Worm (Caenorhabditis elegans): ENCODE measurements around the gene C01G10.7.
A peak's percentile ranks its signal among the peaks of the same experiment; 100 is the strongest.

Gene C01G10.7

DNA sequence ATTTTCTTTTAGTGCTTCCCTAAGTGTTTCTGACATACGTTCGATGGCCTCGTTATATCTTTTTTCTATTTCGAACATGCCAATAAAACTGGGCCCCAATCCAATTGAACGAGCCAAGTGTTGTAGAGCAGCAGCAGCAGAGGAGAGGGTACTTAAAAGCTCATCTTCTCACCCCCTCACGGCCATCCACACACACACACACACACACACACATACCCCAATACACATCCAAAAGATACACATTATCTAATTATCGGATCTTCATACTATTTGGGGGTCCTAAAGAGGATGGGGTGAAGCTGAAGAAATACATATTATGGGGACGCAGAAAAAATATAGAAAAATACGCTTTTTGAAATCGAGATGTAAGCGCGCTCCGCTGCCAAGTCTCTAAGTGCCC lies 12.8 kb upstream of the C01G10.7 start:
- peak; percentile 78 for TF ChIP-seq egl-5 (tag; optimal IDR thresholded peaks at IDR 0.05)
- TF ChIP-seq nfya-1 (tag; optimal IDR thresholded peaks at IDR 0.05; ENCODE audit: insufficient read depth): peak; percentile 6
- no peak for TF ChIP-seq ama-1 (optimal IDR thresholded peaks at IDR 0.05)

DNA sequence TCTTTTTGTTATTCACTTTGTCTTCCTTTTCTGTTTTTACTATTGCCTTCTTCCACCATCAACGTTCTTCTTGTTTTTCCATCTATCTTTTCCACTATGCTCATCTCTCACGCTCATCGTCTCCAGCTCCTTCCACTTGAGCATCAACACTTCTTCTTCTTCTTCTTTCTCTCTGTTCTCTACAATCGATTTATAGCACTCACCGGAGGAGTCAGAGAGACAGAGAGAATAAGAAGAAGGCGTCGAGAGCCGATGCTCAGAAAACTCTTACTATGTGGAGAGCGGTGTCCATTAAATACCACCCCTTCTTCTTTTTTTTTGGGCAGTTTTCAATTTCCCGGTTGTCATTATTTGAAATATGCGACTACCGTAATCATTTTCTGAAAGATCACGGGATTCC lies 10.6 kb upstream of the C01G10.7 start:
- TF ChIP-seq lin-39 (tag; optimal IDR thresholded peaks at IDR 0.05) (peak; percentile 78), egl-5 (tag; optimal IDR thresholded peaks at IDR 0.05) (peak; percentile 19), fkh-10 (GFP tag; optimal IDR thresholded peaks at IDR 0.05) (peak; percentile 26), ama-1 (optimal IDR thresholded peaks at IDR 0.05) (no peak), nhr-12 (tag; optimal IDR thresholded peaks at IDR 0.05) (no peak), nfya-1 (tag; optimal IDR thresholded peaks at IDR 0.05; ENCODE audit: insufficient read depth) (peak; percentile 51), lin-15B (tag; optimal IDR thresholded peaks at IDR 0.05) (peak; percentile 30), unc-62 (GFP tag; optimal IDR thresholded peaks at IDR 0.05) (no peak)

DNA sequence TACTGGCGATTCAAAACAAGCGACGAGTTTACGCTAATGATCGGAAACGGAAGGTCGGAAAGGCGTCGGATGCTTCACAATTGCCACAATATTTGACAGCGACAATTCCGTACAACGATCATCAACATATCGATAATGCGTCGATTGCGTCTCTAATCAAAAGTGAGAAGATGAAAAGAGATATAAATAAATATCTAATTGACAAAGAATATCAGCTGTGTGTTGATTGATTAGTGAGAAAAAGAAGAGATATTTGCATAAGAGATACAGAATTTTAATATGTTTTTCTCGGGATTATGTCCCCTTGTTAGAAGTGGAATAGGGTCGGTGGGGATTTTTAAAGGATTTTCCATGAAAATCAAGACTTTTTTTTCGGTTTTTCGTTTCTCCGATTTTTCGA lies 7.0 kb upstream of the C01G10.7 start:
- no peak for TF ChIP-seq daf-12 (tag; optimal IDR thresholded peaks at IDR 0.05)
- TF ChIP-seq elt-1 (tag; optimal IDR thresholded peaks at IDR 0.05): no peak
- TF ChIP-seq ceh-16 (tag; optimal IDR thresholded peaks at IDR 0.05): no peak
- TF ChIP-seq nhr-28 (tag; optimal IDR thresholded peaks at IDR 0.05): no peak
- TF ChIP-seq mml-1 (tag; optimal IDR thresholded peaks at IDR 0.05): no peak
- no peak for TF ChIP-seq elt-3 (tag; optimal IDR thresholded peaks at IDR 0.05)
- no peak for TF ChIP-seq ceh-9 (tag; optimal IDR thresholded peaks at IDR 0.05)
- no peak for TF ChIP-seq nhr-67 (tag; optimal IDR thresholded peaks at IDR 0.05)
- TF ChIP-seq ztf-4 (tag; optimal IDR thresholded peaks at IDR 0.05): no peak

DNA sequence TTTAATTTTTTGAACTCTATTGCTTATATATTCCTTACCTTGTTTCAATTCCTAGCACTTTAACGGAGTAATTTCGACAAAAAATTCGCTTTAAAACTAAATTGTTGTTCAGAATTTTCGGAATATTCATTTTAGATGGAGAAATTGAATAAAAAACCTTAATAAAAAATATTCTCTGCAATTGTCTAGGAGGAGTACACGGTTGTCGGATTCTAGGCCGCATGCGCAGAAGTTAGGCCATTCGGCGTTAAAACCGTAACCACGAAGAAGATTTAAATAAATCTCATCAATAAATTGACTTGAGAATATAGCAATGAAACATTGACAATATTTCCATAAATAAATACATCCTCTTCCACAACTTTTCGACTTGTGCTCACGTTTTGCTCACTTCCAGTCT lies 3.3 kb upstream of the C01G10.7 start, which contains the start of the genes C01G10.10 and C01G10.9:
C01G10.10 (minus strand) TSS at position 151 of the 400 bp plus-strand sequence.
C01G10.9 (plus strand) TSS at position 240 of the 400 bp plus-strand sequence.
- TF ChIP-seq elt-2 (tag; optimal IDR thresholded peaks at IDR 0.05) (peak; percentile 41), nhr-67 (tag; optimal IDR thresholded peaks at IDR 0.05) (no peak), elt-1 (tag; optimal IDR thresholded peaks at IDR 0.05) (peak; percentile 8), hmg-11 (tag; optimal IDR thresholded peaks at IDR 0.05) (peak; percentile 33), snpc-4 (tag; optimal IDR thresholded peaks at IDR 0.05) (peak; percentile 62), R02D3.7 (tag; optimal IDR thresholded peaks at IDR 0.05) (peak; percentile 9), lin-15B (tag; optimal IDR thresholded peaks at IDR 0.05) (peak; percentile 57), nhr-25 (tag; optimal IDR thresholded peaks at IDR 0.05) (peak; percentile 8), nfya-1 (tag; optimal IDR thresholded peaks at IDR 0.05; ENCODE audit: insufficient read depth) (peak; percentile 39), ceh-9 (tag; optimal IDR thresholded peaks at IDR 0.05) (no peak), nhr-23 (tag; optimal IDR thresholded peaks at IDR 0.05) (peak; percentile 43), nhr-76 (tag; optimal IDR thresholded peaks at IDR 0.05) (no peak), nhr-43 (tag; optimal IDR thresholded peaks at IDR 0.05; ENCODE audit: poor library complexity, severe bottlenecking) (peak; percentile 91), nhr-77 (tag; optimal IDR thresholded peaks at IDR 0.05) (no peak), eor-1 (tag; optimal IDR thresholded peaks at IDR 0.05) (peak in 1 of 2 experiments; percentile 67), lin-39 (tag; optimal IDR thresholded peaks at IDR 0.05) (peak; percentile 16), pha-4 (tag; optimal IDR thresholded peaks at IDR 0.05) (peak; percentile 66)

DNA sequence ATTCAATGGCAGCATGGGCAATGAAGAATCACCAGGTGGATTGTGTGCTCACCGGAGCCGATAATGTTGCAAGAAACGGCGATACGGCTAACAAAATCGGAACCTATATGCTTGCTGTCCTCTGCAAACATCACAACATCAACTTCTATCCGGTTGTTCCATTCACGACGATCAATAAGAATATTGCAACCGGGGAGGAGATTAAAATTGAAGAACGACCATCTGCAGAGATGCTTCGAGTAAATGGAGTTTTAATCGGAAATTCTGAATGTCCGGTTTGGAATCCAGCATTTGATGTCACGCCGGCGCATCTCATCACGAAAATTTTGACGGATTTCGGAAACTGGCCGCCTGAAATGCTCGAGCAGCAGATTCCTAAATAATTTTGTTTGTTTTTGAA lies 1.9 kb upstream of the C01G10.7 start:
- TF ChIP-seq elt-2 (tag; optimal IDR thresholded peaks at IDR 0.05): peak; percentile 15
- TF ChIP-seq ama-1 (optimal IDR thresholded peaks at IDR 0.05): peak; percentile 84
- no peak for TF ChIP-seq mdl-1 (tag; optimal IDR thresholded peaks at IDR 0.05)
- no peak for TF ChIP-seq nfya-1 (tag; optimal IDR thresholded peaks at IDR 0.05; ENCODE audit: insufficient read depth)

DNA sequence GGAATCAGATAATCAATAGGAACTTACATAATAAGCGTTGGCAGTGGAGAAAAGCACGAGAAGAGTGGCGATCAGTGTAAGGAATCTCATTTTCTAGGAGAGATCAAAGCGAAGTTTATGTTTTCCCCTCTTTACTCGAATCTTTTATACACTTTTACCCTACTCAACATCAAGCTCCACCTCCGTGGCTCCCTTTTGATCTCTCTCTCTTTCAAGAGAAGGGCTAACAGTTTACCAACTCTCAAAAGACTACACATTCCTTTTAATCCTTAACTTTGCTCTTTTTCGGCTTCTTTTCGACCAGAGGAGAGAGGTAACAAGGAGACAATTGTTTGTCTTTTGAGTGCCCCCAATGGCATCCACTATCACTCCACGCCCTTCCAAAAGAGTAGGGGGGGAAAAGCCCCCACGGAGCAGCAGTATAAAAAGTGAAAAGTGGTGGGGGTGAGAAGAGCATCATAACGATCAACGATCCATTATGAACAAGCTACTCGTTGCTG lies 1.7 kb downstream of the C01G10.7 start, which contains the start of the genes C01G10.15 and C01G10.6:
C01G10.15 (minus strand) TSS at position 101 of the 500 bp plus-strand sequence.
C01G10.6 (plus strand) TSS at position 450 of the 500 bp plus-strand sequence.
- TF ChIP-seq lsy-12 (tag; optimal IDR thresholded peaks at IDR 0.05) (no peak), pha-4 (tag; optimal IDR thresholded peaks at IDR 0.05) (peak; percentile 27)
